Worm (Caenorhabditis elegans) whole organism, L4 larva: Measurements from ENCODE around the gene ubc-18.

Source experiments
- T20F7.1 ChIP-seq: fragments of 200-800 bp; sonication (Bioruptor generic); optimal IDR thresholded peaks from 2 replicates; lab custom pipeline; 2018; ENCODE audit warnings: mild to moderate bottlenecking, missing genetic modification characterization, missing compliant biosample characterization
- Y5F2A.4 ChIP-seq: fragments of 200-800 bp; sonication (Bioruptor generic); optimal IDR thresholded peaks from 2 replicates; lab custom pipeline; 2018; ENCODE audit warnings: mild to moderate bottlenecking, missing genetic modification characterization, missing compliant biosample characterization
- ZK337.2 ChIP-seq: fragments of 200-800 bp; sonication (Bioruptor generic); IDR thresholded peaks from 2 replicates; pipeline ENCODE4 v1.3.6; 2022; ENCODE audit warnings: missing genetic modification reagents, missing genetic modification characterization, missing compliant biosample characterization
- aha-1 ChIP-seq: fragments of 150-350 bp; peaks from one replicate; lab custom pipeline; 2014; ENCODE audit warnings: missing biosample characterization, missing genetic modification characterization
- ama-1 ChIP-seq: fragments of 150-350 bp; optimal IDR thresholded peaks from 2 replicates; lab custom pipeline; 2014; ENCODE audit warnings: inconsistent platforms, mixed read lengths
- ceh-28 ChIP-seq: fragments of 150-350 bp; optimal IDR thresholded peaks from 2 replicates; lab custom pipeline; 2014; ENCODE audit warnings: missing biosample characterization, missing genetic modification reagents, missing genetic modification characterization
- ceh-32 ChIP-seq: sonication (generic microtip); optimal IDR thresholded peaks from 2 replicates; lab custom pipeline; 2016; ENCODE audit warnings: mild to moderate bottlenecking, missing genetic modification characterization, missing compliant biosample characterization; ENCODE audit not compliant: poor library complexity
- ctbp-1 ChIP-seq: fragments of 200-800 bp; sonication (Bioruptor generic); IDR thresholded peaks from 2 replicates; pipeline ENCODE4 v1.3.6; 2022; ENCODE audit warnings: missing genetic modification reagents, missing genetic modification characterization, missing compliant biosample characterization
- daf-16 ChIP-seq, 3 experiments: sonication (generic microtip); optimal IDR thresholded peaks; 2 replicates each; lab custom pipeline; 2016 to 2017; ENCODE audit warnings: missing genetic modification characterization in 3 of 3, missing genetic modification reagents in 3 of 3, mild to moderate bottlenecking in 2 of 3, missing compliant biosample characterization in 2 of 3, missing biosample characterization in 1 of 3, moderate library complexity in 1 of 3
- dmd-6 ChIP-seq: fragments of 200-800 bp; sonication (Bioruptor generic); IDR thresholded peaks from 2 replicates; pipeline ENCODE4 v1.3.6; 2022; ENCODE audit warnings: missing genetic modification reagents, missing genetic modification characterization, missing compliant biosample characterization
- dmd-9 ChIP-seq: fragments of 200-800 bp; sonication (Bioruptor generic); IDR thresholded peaks from 2 replicates; pipeline ENCODE4 v1.3.6; 2022; ENCODE audit warnings: missing genetic modification reagents, missing genetic modification characterization, missing compliant biosample characterization
- dpl-1 ChIP-seq: fragments of 150-350 bp; optimal IDR thresholded peaks from 2 replicates; lab custom pipeline; 2014; ENCODE audit warnings: missing biosample characterization, missing genetic modification reagents, missing genetic modification characterization
- egl-27 ChIP-seq: sonication (generic microtip); optimal IDR thresholded peaks from 3 replicates; lab custom pipeline; 2017; ENCODE audit warnings: missing biosample characterization, missing genetic modification reagents, missing genetic modification characterization
- hif-1 ChIP-seq, 2 experiments: sonication (generic microtip); optimal IDR thresholded peaks; 2 replicates each; lab custom pipeline; 2016 to 2017; ENCODE audit warnings: missing compliant biosample characterization in 2 of 2, missing genetic modification characterization in 2 of 2, missing genetic modification reagents in 2 of 2, missing genotype in 2 of 2, mild to moderate bottlenecking in 1 of 2
- hlh-30 ChIP-seq: sonication (generic microtip); optimal IDR thresholded peaks from 2 replicates; lab custom pipeline; 2017; ENCODE audit warnings: antibody characterized with exemption, mild to moderate bottlenecking, missing genetic modification characterization, missing compliant biosample characterization; ENCODE audit not compliant: insufficient read depth
- hmg-1.1 ChIP-seq: fragments of 200-800 bp; sonication (Bioruptor generic); IDR thresholded peaks from 2 replicates; pipeline ENCODE4 v1.3.6; 2022; ENCODE audit warnings: missing genetic modification reagents, missing genetic modification characterization, missing compliant biosample characterization
- lin-13 ChIP-seq: fragments of 150-350 bp; optimal IDR thresholded peaks from 2 replicates; lab custom pipeline; 2014; ENCODE audit warnings: missing biosample characterization, missing genetic modification reagents, missing genetic modification characterization
- lin-15B ChIP-seq: fragments of 150-350 bp; sonication (generic microtip); optimal IDR thresholded peaks from 3 replicates; lab custom pipeline; 2014; ENCODE audit warnings: missing biosample characterization, missing genetic modification characterization
- lin-38 ChIP-seq: fragments of 200-800 bp; sonication (Bioruptor generic); IDR thresholded peaks from 2 replicates; pipeline ENCODE4 v1.3.6; 2022; ENCODE audit warnings: missing genetic modification reagents, missing genetic modification characterization, missing compliant biosample characterization
- lsy-2 ChIP-seq, 2 experiments: fragments of 150-350 bp in 1 of 2; sonication (generic microtip) in 1 of 2; optimal IDR thresholded peaks; 2 replicates each; lab custom pipeline; 2014 to 2017; ENCODE audit warnings: missing biosample characterization in 2 of 2, missing genetic modification characterization in 2 of 2
- mep-1 ChIP-seq: fragments of 150-350 bp; sonication (generic microtip); optimal IDR thresholded peaks from 3 replicates; lab custom pipeline; 2014; ENCODE audit warnings: missing biosample characterization, missing genetic modification characterization
- mes-2 ChIP-seq: sonication (generic microtip); optimal IDR thresholded peaks from 2 replicates; lab custom pipeline; 2016; ENCODE audit warnings: missing genotype, mild to moderate bottlenecking, missing genetic modification characterization, missing compliant biosample characterization; ENCODE audit not compliant: poor library complexity, severe bottlenecking
- mxl-3 ChIP-seq: fragments of 200-800 bp; sonication (Bioruptor generic); optimal IDR thresholded peaks from 2 replicates; lab custom pipeline; 2018; ENCODE audit warnings: mild to moderate bottlenecking, missing genetic modification characterization, missing compliant biosample characterization
- nhr-102 ChIP-seq: sonication (generic microtip); optimal IDR thresholded peaks from 2 replicates; lab custom pipeline; 2016; ENCODE audit warnings: mild to moderate bottlenecking, missing genetic modification characterization, moderate library complexity, missing compliant biosample characterization
- nhr-11 ChIP-seq: fragments of 150-350 bp; optimal IDR thresholded peaks from 2 replicates; lab custom pipeline; 2014; ENCODE audit warnings: missing biosample characterization, missing genetic modification characterization
- nhr-28 ChIP-seq: fragments of 150-350 bp; optimal IDR thresholded peaks from 2 replicates; lab custom pipeline; 2014; ENCODE audit warnings: missing biosample characterization, missing genetic modification characterization
- nhr-48 ChIP-seq: sonication (generic microtip); optimal IDR thresholded peaks from 2 replicates; lab custom pipeline; 2016; ENCODE audit warnings: mild to moderate bottlenecking, missing genetic modification characterization, missing compliant biosample characterization
- nhr-6 ChIP-seq: fragments of 150-350 bp; optimal IDR thresholded peaks from 2 replicates; lab custom pipeline; 2014; ENCODE audit warnings: missing biosample characterization, missing genetic modification characterization
- nhr-76 ChIP-seq: fragments of 150-350 bp; optimal IDR thresholded peaks from 2 replicates; lab custom pipeline; 2014; ENCODE audit warnings: missing biosample characterization, missing genetic modification characterization
- nhr-77 ChIP-seq: fragments of 150-350 bp; optimal IDR thresholded peaks from 2 replicates; lab custom pipeline; 2014; ENCODE audit warnings: missing biosample characterization, missing genetic modification characterization
- rbr-2 ChIP-seq: sonication (generic microtip); optimal IDR thresholded peaks from 2 replicates; lab custom pipeline; 2016; ENCODE audit warnings: missing genotype, missing genetic modification characterization, missing compliant biosample characterization
- unc-130 ChIP-seq: sonication (generic microtip); optimal IDR thresholded peaks from 2 replicates; lab custom pipeline; 2016; ENCODE audit warnings: missing genetic modification reagents, missing genetic modification characterization, missing compliant biosample characterization
- vab-7 ChIP-seq: fragments of 200-800 bp; sonication (Bioruptor generic); IDR thresholded peaks from 2 replicates; pipeline ENCODE4 v1.3.6; 2022; ENCODE audit warnings: missing genetic modification reagents, missing genetic modification characterization, missing compliant biosample characterization
- zip-11 ChIP-seq: fragments of 200-800 bp; sonication (Bioruptor generic); IDR thresholded peaks from 2 replicates; pipeline ENCODE4 v1.3.6; 2022; ENCODE audit warnings: missing genetic modification characterization, missing compliant biosample characterization
- ztf-7 ChIP-seq: fragments of 150-350 bp; optimal IDR thresholded peaks from 2 replicates; lab custom pipeline; 2014; ENCODE audit warnings: missing biosample characterization, missing genetic modification characterization

ubc-18 gene

DNA sequence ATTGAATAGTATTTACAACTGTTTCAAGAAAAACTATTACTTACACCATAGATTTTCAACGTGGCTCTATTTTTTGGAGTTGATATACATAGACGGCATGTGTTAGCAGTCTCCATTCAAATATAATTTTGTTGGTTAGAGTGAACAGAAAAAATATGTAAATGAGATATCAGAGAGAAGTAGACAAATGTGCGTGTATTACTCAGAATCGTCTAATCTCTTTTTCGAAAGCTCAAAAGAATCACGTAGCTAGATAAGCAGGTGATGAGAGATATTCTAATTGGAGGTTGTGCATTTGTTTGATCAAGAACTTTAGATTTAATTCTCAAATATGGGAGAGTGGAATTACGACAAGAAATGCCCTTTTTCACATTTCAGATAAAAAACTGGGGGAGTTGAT lies 22.2 kb upstream of the ubc-18 start, which contains the start of gene ZK418.10:
Gene ZK418.10, minus strand, starts transcription at position 148 of the 400 bp plus-strand sequence.
- TF ChIP-seq zip-11 (no peak), dmd-9 (no peak), hmg-1.1 (no peak), mep-1 (no peak), ceh-32 (no peak), nhr-48 (tag; lab: Kevin White, UChicago) (no peak), nhr-11 (tag; lab: Kevin White, UChicago) (peak; percentile 13)

DNA sequence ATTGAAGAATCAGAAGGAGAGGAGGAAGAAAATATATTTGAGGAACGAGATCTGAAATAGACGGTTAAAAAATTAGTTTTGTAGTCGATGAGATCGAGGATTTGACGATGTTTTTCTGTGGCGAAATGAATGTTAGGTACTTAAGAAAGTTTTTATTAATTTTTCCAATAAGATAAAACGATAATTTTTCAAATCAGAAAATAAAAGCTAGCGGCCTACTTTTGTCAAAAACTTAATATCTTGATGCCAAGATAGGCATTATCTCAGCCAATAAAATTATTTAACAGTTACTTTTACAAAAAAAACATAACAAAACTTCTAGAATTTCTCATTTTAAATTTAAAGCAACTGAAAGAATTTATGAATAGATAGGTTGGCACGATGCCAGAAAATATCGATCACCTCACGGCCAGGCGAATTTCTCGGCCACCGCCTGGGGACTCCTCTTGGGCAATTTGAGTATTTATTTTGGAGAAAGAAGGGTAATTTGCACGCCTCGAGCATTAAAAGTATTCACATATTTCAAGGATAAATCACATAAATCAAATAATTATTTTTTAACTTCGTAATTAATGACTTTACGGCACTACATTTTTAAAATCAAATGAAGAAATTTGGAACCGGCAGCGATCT lies 19.4 kb upstream of the ubc-18 start, which contains the start of gene fubl-2:
Gene fubl-2, minus strand, starts transcription at position 51 of the 633 bp plus-strand sequence.
- TF ChIP-seq aha-1 (tag; lab: Kevin White, UChicago) (no peak), ama-1 (lab: Kevin White, UChicago) (no peak), Y5F2A.4 (GFP tag; lab: Kevin White, UChicago) (no peak), dpl-1 (GFP tag; lab: Kevin White, UChicago) (peak; percentile 73), unc-130 (GFP tag; lab: Kevin White, UChicago) (peak; percentile 79), nhr-28 (tag; lab: Kevin White, UChicago) (peak; percentile 26), T20F7.1 (no peak), lin-13 (GFP tag; lab: Kevin White, UChicago) (peak; percentile 44), nhr-77 (tag; lab: Kevin White, UChicago) (peak; percentile 18), mes-2 (peak; percentile 98), mxl-3 (peak; percentile 33), ceh-28 (tag; lab: Kevin White, UChicago) (peak; percentile 18), lsy-2 (tag; optimal IDR thresholded peaks at IDR 0.05; lab: Kevin White, UChicago) (peak; percentile 22 to 89), nhr-11 (tag; lab: Kevin White, UChicago) (peak; percentile 6), dmd-6 (GFP tag; lab: Robert Waterston, UW) (peak; percentile 27; the same call in 1 of the 2 replicates), hif-1 (tag; optimal IDR thresholded peaks at IDR 0.05; lab: Kevin White, UChicago) (peak in 1 of 2 experiments; percentile 88), hlh-30 (tag; lab: Kevin White, UChicago) (peak; percentile 49), rbr-2 (tag; lab: Kevin White, UChicago) (peak; percentile 42)

- no peak for TF ChIP-seq lin-15B (tag; lab: Kevin White, UChicago)
- no peak for TF ChIP-seq ceh-28 (tag; lab: Kevin White, UChicago)
- TF ChIP-seq nhr-6 (tag; lab: Kevin White, UChicago) = no peak
- no peak for TF ChIP-seq ctbp-1 (GFP tag; lab: Robert Waterston, UW)
- TF ChIP-seq nhr-102 = no peak
- no peak for TF ChIP-seq daf-16 (GFP tag; optimal IDR thresholded peaks at IDR 0.05; lab: Kevin White, UChicago)
- TF ChIP-seq daf-16 (tag; optimal IDR thresholded peaks at IDR 0.05; lab: Kevin White, UChicago) = peak; percentile 18
- no peak for TF ChIP-seq egl-27 (tag; lab: Kevin White, UChicago)
- TF ChIP-seq nhr-76 (tag; lab: Kevin White, UChicago) = no peak
- no peak for TF ChIP-seq vab-7
- peak; percentile 66 for TF ChIP-seq nhr-28 (tag; lab: Kevin White, UChicago)
- TF ChIP-seq ztf-7 (tag; lab: Kevin White, UChicago) = no peak
Measured at ce11 chrIII:7087180-7087579, 18.8 kb upstream of the ubc-18 start.

DNA sequence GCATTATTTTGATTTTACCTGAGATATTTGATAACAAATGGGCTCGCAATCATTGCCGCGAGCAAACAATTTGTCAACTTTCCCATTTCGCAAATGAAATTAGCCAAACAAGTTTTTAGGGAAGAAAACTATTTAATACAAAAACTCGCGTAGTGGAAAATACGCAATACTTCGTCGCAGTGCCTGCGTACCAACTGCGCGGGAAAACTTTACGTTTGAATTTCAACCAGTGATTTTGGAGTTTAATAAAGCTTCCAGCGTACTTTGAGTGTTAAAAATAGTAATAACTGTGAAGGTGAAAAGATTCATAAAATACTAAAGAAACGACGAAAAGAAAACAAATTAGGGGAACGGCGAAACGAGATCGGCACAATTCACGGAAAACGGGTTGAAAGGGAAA lies 16.5 kb upstream of the ubc-18 start, which contains the start of gene tofu-7:
Gene tofu-7, minus strand, starts transcription at position 111 of the 400 bp plus-strand sequence.
- TF ChIP-seq ZK337.2 (GFP tag; lab: Robert Waterston, UW) (no peak), lin-38 (GFP tag; lab: Robert Waterston, UW) (peak; percentile 11; the same call in 1 of the 2 replicates)
